Fruit fly (Drosophila melanogaster): ENCODE measurements around the gene Orc2.

Gene Orc2

dm6 chr3R:13998162-13998561 is 33.5 kb downstream of the Orc2 start:
- TF ChIP-seq Eip78C (GFP tag) (peak; percentile 37), CG1621 (tag; optimal IDR thresholded peaks at IDR 0.05) (no peak), fkh (GFP tag; optimal IDR thresholded peaks at IDR 0.05) (peak; percentile 10), CG3919 (GFP tag; optimal IDR thresholded peaks at IDR 0.05) (no peak)

- TF ChIP-seq lz (GFP tag; optimal IDR thresholded peaks at IDR 0.05) (no peak), Eip93F (GFP tag; optimal IDR thresholded peaks at IDR 0.05) (no peak), Gug (GFP tag; IDR thresholded peaks at IDR 0.05) (no peak), CG31627 (GFP tag; optimal IDR thresholded peaks at IDR 0.05) (no peak), Eip78C (GFP tag) (no peak), CG1621 (tag; optimal IDR thresholded peaks at IDR 0.05) (no peak), fd85E (GFP tag; optimal IDR thresholded peaks at IDR 0.05) (no peak), Sox15 (GFP tag; optimal IDR thresholded peaks at IDR 0.05) (no peak), CG11902 (GFP tag; optimal IDR thresholded peaks at IDR 0.05) (no peak), eg (GFP tag; IDR thresholded peaks at IDR 0.05) (no peak), Sox14 (GFP tag; optimal IDR thresholded peaks at IDR 0.05) (no peak)
Measured at dm6 chr3R:13998595-13998994, 33.9 kb downstream of the Orc2 start.

- no peak for TF ChIP-seq CG11902 (GFP tag; optimal IDR thresholded peaks at IDR 0.05)
- TF ChIP-seq CG8632 (GFP tag; optimal IDR thresholded peaks at IDR 0.05) = no peak
- TF ChIP-seq Lpt (GFP tag; optimal IDR thresholded peaks at IDR 0.05) = peak; percentile 92
- no peak for TF ChIP-seq CG3032 (tag; optimal IDR thresholded peaks at IDR 0.05)
- TF ChIP-seq CG6808 (GFP tag; optimal IDR thresholded peaks at IDR 0.05) = no peak
- peak; percentile 24 for TF ChIP-seq acj6 (GFP tag; optimal IDR thresholded peaks at IDR 0.05)
- TF ChIP-seq esn (GFP tag; optimal IDR thresholded peaks at IDR 0.05) = no peak
- TF ChIP-seq cyc (GFP tag; optimal IDR thresholded peaks at IDR 0.05) = peak; percentile 36
- TF ChIP-seq CG6854 (GFP tag; optimal IDR thresholded peaks at IDR 0.05) = no peak
- TF ChIP-seq spab (GFP tag; optimal IDR thresholded peaks at IDR 0.05) = no peak
- TF ChIP-seq dac (GFP tag; optimal IDR thresholded peaks at IDR 0.05) = peak; percentile 86
- no peak for TF ChIP-seq CG34406 (GFP tag; optimal IDR thresholded peaks at IDR 0.05)
- TF ChIP-seq CG1621 (tag; optimal IDR thresholded peaks at IDR 0.05) = no peak
- TF ChIP-seq pdm3 (GFP tag; optimal IDR thresholded peaks at IDR 0.05) = peak; percentile 60
- peak; percentile 36 for TF ChIP-seq lz (GFP tag; optimal IDR thresholded peaks at IDR 0.05)
- no peak for TF ChIP-seq Eip93F (GFP tag; optimal IDR thresholded peaks at IDR 0.05)
- peak; percentile 80 for TF ChIP-seq CG3919 (GFP tag; optimal IDR thresholded peaks at IDR 0.05)
- TF ChIP-seq CG10669 (GFP tag; optimal IDR thresholded peaks at IDR 0.05) = peak; percentile 25
- TF ChIP-seq fd59A (GFP tag; optimal IDR thresholded peaks at IDR 0.05) = no peak
- TF ChIP-seq Blimp-1 (GFP tag; optimal IDR thresholded peaks at IDR 0.05) = no peak
- TF ChIP-seq Hr39 (GFP tag; optimal IDR thresholded peaks at IDR 0.05) = no peak
- TF ChIP-seq topi (GFP tag; optimal IDR thresholded peaks at IDR 0.05) = no peak
- peak in 1 of 2 experiments; percentile 61 for TF ChIP-seq salr (GFP tag; optimal IDR thresholded peaks at IDR 0.05)
- peak; percentile 45 for TF ChIP-seq CG6792 (GFP tag; optimal IDR thresholded peaks at IDR 0.05)
- peak; percentile 65; the same call in 1 of the 2 replicates for TF ChIP-seq CG11294 (GFP tag; IDR thresholded peaks at IDR 0.05)
- TF ChIP-seq fd85E (GFP tag; optimal IDR thresholded peaks at IDR 0.05) = no peak
- peak; percentile 40 for TF ChIP-seq Hr38 (GFP tag; optimal IDR thresholded peaks at IDR 0.05)
- no peak for TF ChIP-seq dsx (GFP tag; optimal IDR thresholded peaks at IDR 0.05; ENCODE audit: poor library complexity, severe bottlenecking)
- peak; percentile 48 for TF ChIP-seq CG10631 (GFP tag; optimal IDR thresholded peaks at IDR 0.05)
- peak; percentile 89 for TF ChIP-seq CG6163 (GFP tag; IDR thresholded peaks at IDR 0.05)
- TF ChIP-seq CG32006 (GFP tag; optimal IDR thresholded peaks at IDR 0.05) = peak; percentile 89
- TF ChIP-seq svp (GFP tag) = no peak
- no peak for TF ChIP-seq Sox102F (GFP tag; optimal IDR thresholded peaks at IDR 0.05)
- TF ChIP-seq Hr4 (GFP tag; optimal IDR thresholded peaks at IDR 0.05) = peak; percentile 94
- peak; percentile 4 for TF ChIP-seq Eip75B (GFP tag; optimal IDR thresholded peaks at IDR 0.05)
- peak; percentile 77 for TF ChIP-seq Gug (GFP tag; IDR thresholded peaks at IDR 0.05)
- TF ChIP-seq fkh (GFP tag; optimal IDR thresholded peaks at IDR 0.05) = no peak
- peak; percentile 42 for TF ChIP-seq CG8319 (GFP tag; optimal IDR thresholded peaks at IDR 0.05)
- peak; percentile 25 for TF ChIP-seq net (GFP tag; optimal IDR thresholded peaks at IDR 0.05)
- no peak for TF ChIP-seq Sox15 (GFP tag; optimal IDR thresholded peaks at IDR 0.05)
- TF ChIP-seq CG6276 (GFP tag; optimal IDR thresholded peaks at IDR 0.05) = peak; percentile 87
- TF ChIP-seq CG31627 (GFP tag; optimal IDR thresholded peaks at IDR 0.05) = no peak
- TF ChIP-seq CG11762 (GFP tag; optimal IDR thresholded peaks at IDR 0.05; ENCODE audit: insufficient read depth) = peak; percentile 62
- TF ChIP-seq Met (GFP tag; optimal IDR thresholded peaks at IDR 0.05) = no peak
Measured at dm6 chr3R:13999531-13999930, 34.8 kb downstream of the Orc2 start.

Data from whole organism, prepupa.